Worm (Caenorhabditis elegans) whole organism, early embryonic: Measurements from ENCODE around the gene acl-2.
"Not testable (repeated sequence)": the region's sequence is repeated elsewhere in the genome, so short reads cannot be mapped to it uniquely, and the experiment has no call there.

Experiments used
- B0310.2 ChIP-seq: sonication (generic microtip); optimal IDR thresholded peaks from 2 replicates; lab custom pipeline; 2016; ENCODE audit warnings: mild to moderate bottlenecking, missing genetic modification characterization, missing compliant biosample characterization
- F13C5.2 ChIP-seq: sonication (generic microtip); optimal IDR thresholded peaks from 2 replicates; lab custom pipeline; 2017; ENCODE audit warnings: mild to moderate bottlenecking, missing genetic modification characterization, inconsistent platforms, missing compliant biosample characterization
- aly-1 ChIP-seq: sonication (generic microtip); optimal IDR thresholded peaks from 2 replicates; lab custom pipeline; 2016; ENCODE audit warnings: missing genetic modification characterization, missing compliant biosample characterization
- ama-1 ChIP-seq: fragments of 150-350 bp; optimal IDR thresholded peaks from 2 replicates; lab custom pipeline; 2014
- ceh-13 ChIP-seq: fragments of 200-800 bp; sonication (Bioruptor generic); optimal IDR thresholded peaks from 2 replicates; lab custom pipeline; 2018; ENCODE audit warnings: mild to moderate bottlenecking, missing genetic modification characterization, missing compliant biosample characterization
- ceh-36 ChIP-seq: sonication (generic microtip); optimal IDR thresholded peaks from 2 replicates; lab custom pipeline; 2016; ENCODE audit warnings: missing genetic modification characterization, inconsistent platforms, missing compliant biosample characterization
- ets-7 ChIP-seq: sonication (generic microtip); optimal IDR thresholded peaks from 2 replicates; lab custom pipeline; 2016; ENCODE audit warnings: missing genotype, missing genetic modification characterization, missing compliant biosample characterization
- flt-1 ChIP-seq: fragments of 200-800 bp; sonication (Bioruptor generic); IDR thresholded peaks from 2 replicates; pipeline ENCODE4 v1.3.6; 2022; ENCODE audit warnings: missing genetic modification characterization, missing compliant biosample characterization
- hmbx-1 ChIP-seq: sonication (generic microtip); optimal IDR thresholded peaks from 2 replicates; lab custom pipeline; 2016; ENCODE audit warnings: mild to moderate bottlenecking, missing genetic modification characterization, missing compliant biosample characterization
- hmg-4 ChIP-seq: fragments of 200-800 bp; sonication (Bioruptor generic); optimal IDR thresholded peaks from 2 replicates; lab custom pipeline; 2018; ENCODE audit warnings: mild to moderate bottlenecking, missing genetic modification characterization, missing compliant biosample characterization
- hnd-1 ChIP-seq: sonication (generic microtip); optimal IDR thresholded peaks from 2 replicates; lab custom pipeline; 2016; ENCODE audit warnings: missing genetic modification characterization, missing compliant biosample characterization
- pes-1 ChIP-seq: fragments of 200-800 bp; sonication (Bioruptor generic); IDR thresholded peaks from 2 replicates; pipeline ENCODE4 v1.3.6; 2022; ENCODE audit warnings: missing genetic modification reagents, missing genetic modification characterization, missing compliant biosample characterization
- scrt-1 ChIP-seq: fragments of 200-800 bp; sonication (Bioruptor generic); IDR thresholded peaks from 2 replicates; pipeline ENCODE4 v1.3.6; 2022; ENCODE audit warnings: missing genetic modification characterization, missing compliant biosample characterization
- sea-1 ChIP-seq: fragments of 200-800 bp; sonication (Bioruptor generic); conservative IDR thresholded peaks from 2 replicates; pipeline ENCODE4 v1.3.6; 2022; ENCODE audit warnings: missing genetic modification characterization, missing compliant biosample characterization
- tbx-11 ChIP-seq: fragments of 200-800 bp; sonication (Bioruptor generic); IDR thresholded peaks from 2 replicates; pipeline ENCODE4 v1.3.6; 2022; ENCODE audit warnings: missing genetic modification characterization, missing compliant biosample characterization
- tbx-37 ChIP-seq: fragments of 200-800 bp; sonication (Bioruptor generic); conservative IDR thresholded peaks from 2 replicates; pipeline ENCODE4 v1.3.6; 2022; ENCODE audit warnings: missing genetic modification reagents, missing genetic modification characterization, missing compliant biosample characterization
- tra-4 ChIP-seq: sonication (generic microtip); optimal IDR thresholded peaks from 2 replicates; lab custom pipeline; 2017; ENCODE audit warnings: missing genetic modification characterization, missing compliant biosample characterization

The acl-2 gene

DNA sequence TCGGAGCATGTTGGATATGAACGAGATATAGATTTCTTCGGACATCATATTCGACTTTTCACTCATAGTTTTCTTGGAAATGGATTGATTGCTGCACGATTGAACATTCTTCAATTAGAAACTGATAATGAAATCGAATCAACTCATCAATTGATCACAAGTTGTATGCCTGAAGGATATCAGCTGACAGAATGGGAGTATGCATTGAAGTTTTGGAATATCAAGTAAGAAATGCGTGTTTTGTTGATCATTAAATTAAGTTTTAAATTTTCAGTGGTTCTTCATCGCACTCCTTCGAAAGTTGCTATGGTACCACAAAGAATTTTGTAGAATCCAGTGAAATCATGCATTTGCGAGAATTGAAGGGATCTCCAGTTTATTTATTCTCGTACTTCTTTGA, 24.5 kb downstream of the acl-2 start:
- TF ChIP-seq ceh-13 (GFP tag; lab: Kevin White, UChicago), result no peak
- TF ChIP-seq aly-1 (tag; lab: Kevin White, UChicago), result no peak
- no peak for TF ChIP-seq hnd-1 (tag; lab: Kevin White, UChicago)
- TF ChIP-seq tra-4 (tag; lab: Kevin White, UChicago), result no peak
- TF ChIP-seq scrt-1 (GFP tag; lab: Robert Waterston, UW), result no peak
- no peak for TF ChIP-seq ama-1 (lab: Kevin White, UChicago)
- no peak for TF ChIP-seq pes-1 (GFP tag; lab: Robert Waterston, UW)
- TF ChIP-seq F13C5.2 (tag; lab: Kevin White, UChicago), result no peak
- TF ChIP-seq tbx-37 (GFP tag; lab: Robert Waterston, UW), result no peak
- no peak for TF ChIP-seq tbx-11
- no peak for TF ChIP-seq hmg-4 (GFP tag; lab: Kevin White, UChicago)
- no peak for TF ChIP-seq ceh-36
- no peak for TF ChIP-seq flt-1
- TF ChIP-seq sea-1 (GFP tag; lab: Robert Waterston, UW), result no peak
- TF ChIP-seq B0310.2 (tag; lab: Kevin White, UChicago), result no peak
- TF ChIP-seq hmbx-1, result no peak
- TF ChIP-seq ets-7, result no peak

DNA sequence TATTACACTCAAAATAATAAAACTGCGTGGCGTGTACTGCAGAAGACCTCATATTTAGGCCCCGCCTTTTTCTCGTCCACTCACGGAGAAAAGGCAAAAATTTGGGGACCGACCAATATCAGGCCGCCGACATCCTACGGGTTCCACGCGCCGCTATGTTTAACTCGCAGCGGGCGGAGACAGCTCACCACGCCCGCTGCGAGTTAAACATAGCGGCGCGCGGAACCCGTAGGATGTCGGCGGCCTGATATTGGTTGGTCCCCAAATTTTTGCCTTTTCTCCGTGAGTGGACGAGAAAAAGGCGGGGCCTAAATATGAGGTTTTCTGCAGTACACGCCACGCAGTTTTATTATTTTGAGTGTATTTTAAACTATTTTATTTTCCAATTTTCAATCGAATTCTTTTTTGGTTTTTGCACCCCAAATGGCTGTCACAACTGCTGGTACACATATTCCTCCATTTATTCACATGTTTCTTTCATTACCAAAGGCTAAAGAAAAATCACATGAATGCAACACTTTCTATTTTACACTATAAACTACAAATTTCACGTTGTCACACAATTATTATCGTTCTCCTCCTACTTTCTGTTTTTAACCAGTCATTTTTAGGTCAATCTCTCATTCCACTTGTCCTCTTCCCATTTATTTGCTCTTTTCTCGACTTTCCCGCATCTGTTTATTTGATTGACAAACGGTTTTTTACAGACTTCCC, 26.7 kb downstream of the acl-2 start, which contains the start of gene uda-1:
Gene uda-1, plus strand, starts transcription at position 708 of the 714 bp plus-strand sequence.
- not testable (repeated sequence) for TF ChIP-seq ceh-36; tbx-37 (GFP tag; lab: Robert Waterston, UW); ets-7

DNA sequence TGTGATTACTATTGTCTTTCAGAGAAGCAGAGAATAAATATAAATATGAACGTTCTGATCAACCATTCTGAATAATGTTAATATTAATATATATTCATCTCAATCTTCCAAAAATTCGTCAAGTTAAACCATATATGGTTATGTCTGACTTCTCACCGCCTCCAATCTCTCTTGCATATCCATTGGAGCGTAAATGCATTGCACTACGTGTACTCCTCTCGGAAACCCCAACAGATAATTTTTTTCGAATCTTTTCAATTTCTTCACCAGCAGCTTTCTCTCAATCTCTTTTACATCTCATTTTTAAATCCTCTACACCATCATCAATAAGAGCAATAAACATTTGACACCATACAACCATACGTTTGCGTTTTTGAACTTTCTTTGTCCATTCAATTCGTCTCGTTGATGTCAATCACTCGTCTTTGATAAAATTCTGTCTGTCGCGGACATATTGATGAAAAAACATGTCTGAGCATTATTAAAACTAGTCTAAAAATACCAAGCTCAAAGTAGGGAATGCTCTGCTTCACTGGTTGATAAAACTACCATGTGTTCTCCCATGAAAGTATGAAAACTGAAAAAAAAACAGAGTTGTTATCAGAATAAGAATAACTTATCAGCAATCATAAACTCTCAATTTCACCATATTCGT, 27.4 kb downstream of the acl-2 start:
- TF ChIP-seq hnd-1 (tag; lab: Kevin White, UChicago) (no peak), hmbx-1 (no peak), sea-1 (GFP tag; lab: Robert Waterston, UW) (no peak), B0310.2 (tag; lab: Kevin White, UChicago) (no peak), aly-1 (tag; lab: Kevin White, UChicago) (no peak), tra-4 (tag; lab: Kevin White, UChicago) (no peak), ceh-36 (no peak), flt-1 (no peak), scrt-1 (GFP tag; lab: Robert Waterston, UW) (no peak), hmg-4 (GFP tag; lab: Kevin White, UChicago) (no peak), ets-7 (no peak), ama-1 (lab: Kevin White, UChicago) (no peak), F13C5.2 (tag; lab: Kevin White, UChicago) (no peak), ceh-13 (GFP tag; lab: Kevin White, UChicago) (no peak), pes-1 (GFP tag; lab: Robert Waterston, UW) (no peak), tbx-37 (GFP tag; lab: Robert Waterston, UW) (no peak), tbx-11 (no peak)

DNA sequence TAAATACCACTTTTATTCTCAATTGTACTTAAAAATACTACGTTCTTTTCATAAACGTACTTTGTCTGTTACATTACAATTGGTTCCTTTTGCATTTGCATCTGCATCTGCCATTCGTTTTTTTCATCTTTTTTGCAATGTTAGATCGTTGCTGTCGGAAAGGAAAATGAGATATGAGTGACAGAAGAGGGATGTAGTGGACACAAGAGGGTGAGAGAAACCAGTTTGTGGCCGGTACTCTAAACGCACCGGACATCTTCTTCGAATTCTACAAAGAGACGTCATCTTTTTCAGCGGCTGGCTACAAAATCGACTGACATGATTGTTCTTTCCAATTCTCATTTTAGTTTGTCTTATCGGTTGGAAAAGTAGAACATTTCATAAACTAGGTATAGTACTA, 28.2 kb downstream of the acl-2 start:
- TF ChIP-seq flt-1, result no peak
- no peak for TF ChIP-seq F13C5.2 (tag; lab: Kevin White, UChicago)
- no peak for TF ChIP-seq ceh-13 (GFP tag; lab: Kevin White, UChicago)
- no peak for TF ChIP-seq aly-1 (tag; lab: Kevin White, UChicago)
- no peak for TF ChIP-seq ets-7
- TF ChIP-seq tbx-11, result no peak
- TF ChIP-seq hmg-4 (GFP tag; lab: Kevin White, UChicago), result no peak
- TF ChIP-seq pes-1 (GFP tag; lab: Robert Waterston, UW), result no peak
- no peak for TF ChIP-seq tra-4 (tag; lab: Kevin White, UChicago)

DNA sequence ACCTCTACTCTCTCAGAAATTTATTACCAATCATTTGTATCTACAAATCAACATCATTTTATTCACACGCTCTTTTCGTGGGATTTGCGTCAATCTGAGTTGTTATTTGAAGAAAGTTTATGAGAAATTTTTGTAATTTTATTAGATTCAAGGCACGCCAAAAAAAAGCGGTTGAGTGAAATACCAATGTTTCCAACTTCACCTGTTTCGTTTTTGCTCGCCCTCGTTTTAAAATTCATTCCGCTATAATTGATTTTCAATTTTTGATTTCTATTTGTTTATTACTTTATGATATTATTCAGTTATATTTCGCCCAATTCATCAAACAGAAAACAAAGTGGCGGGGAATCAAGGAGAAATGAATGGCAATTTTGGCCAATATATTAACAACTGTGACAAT, 30.1 kb downstream of the acl-2 start, which contains the start of gene K08H10.10:
Gene K08H10.10, plus strand, starts transcription at position 301 of the 400 bp plus-strand sequence.
- TF ChIP-seq tbx-37 (GFP tag; lab: Robert Waterston, UW), result no peak
- no peak for TF ChIP-seq scrt-1 (GFP tag; lab: Robert Waterston, UW)
- TF ChIP-seq ceh-13 (GFP tag; lab: Kevin White, UChicago), result no peak
- no peak for TF ChIP-seq ama-1 (lab: Kevin White, UChicago)
- no peak for TF ChIP-seq hmg-4 (GFP tag; lab: Kevin White, UChicago)

DNA sequence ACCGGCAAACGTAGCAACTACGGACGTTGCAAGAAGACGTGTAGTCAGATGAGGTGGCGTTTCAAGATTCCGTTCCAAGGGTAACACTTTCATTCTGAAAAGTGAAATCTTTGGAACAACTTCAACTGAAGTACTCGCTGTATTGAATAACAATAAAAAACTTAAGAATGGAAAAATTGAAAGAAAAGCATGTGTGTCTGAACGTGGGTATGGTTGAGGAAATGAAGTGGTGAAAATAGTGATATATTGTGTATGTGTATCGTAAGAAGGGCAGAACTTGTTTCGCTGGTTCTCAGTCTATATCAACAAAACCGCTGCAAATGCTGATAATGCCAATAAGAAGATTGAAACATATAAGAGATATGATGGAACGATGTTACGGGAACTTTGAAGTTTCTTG, 35.1 kb downstream of the acl-2 start, which contains the start of gene K08H10.6:
Gene K08H10.6, minus strand, starts transcription at position 101 of the 400 bp plus-strand sequence.
- TF ChIP-seq scrt-1 (GFP tag; lab: Robert Waterston, UW) (no peak), B0310.2 (tag; lab: Kevin White, UChicago) (no peak), ama-1 (lab: Kevin White, UChicago) (no peak)

DNA sequence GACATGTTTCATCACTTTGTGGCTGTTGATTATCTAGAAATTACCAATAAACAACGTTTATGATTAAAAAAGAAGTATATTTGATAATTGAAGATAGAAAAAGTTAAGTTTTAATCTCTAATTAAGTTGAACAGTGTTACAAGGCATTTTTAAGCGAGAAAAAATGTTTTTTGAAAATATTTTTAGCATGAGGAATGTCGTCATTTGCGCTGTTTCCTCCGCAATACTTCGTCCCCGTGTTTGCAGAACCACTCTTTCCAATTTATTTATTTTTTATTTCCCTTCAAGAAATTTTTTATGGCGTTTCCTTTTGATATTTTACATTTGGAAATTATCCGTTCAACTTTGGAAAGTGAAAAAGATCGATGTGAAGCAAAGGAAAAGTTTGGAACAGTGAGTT, 39.3 kb downstream of the acl-2 start, which contains the start of the genes rde-1 and trpp-6:
Gene rde-1, minus strand, starts transcription at position 33 of the 400 bp plus-strand sequence.
Gene trpp-6, plus strand, starts transcription at position 286 of the 400 bp plus-strand sequence.
- TF ChIP-seq tra-4 (tag; lab: Kevin White, UChicago) (no peak), hnd-1 (tag; lab: Kevin White, UChicago) (no peak), B0310.2 (tag; lab: Kevin White, UChicago) (no peak), ceh-13 (GFP tag; lab: Kevin White, UChicago) (no peak), ets-7 (no peak)
